Fruit fly (Drosophila melanogaster): Measurements from ENCODE around the gene CG2218.

The CG2218 gene

DNA sequence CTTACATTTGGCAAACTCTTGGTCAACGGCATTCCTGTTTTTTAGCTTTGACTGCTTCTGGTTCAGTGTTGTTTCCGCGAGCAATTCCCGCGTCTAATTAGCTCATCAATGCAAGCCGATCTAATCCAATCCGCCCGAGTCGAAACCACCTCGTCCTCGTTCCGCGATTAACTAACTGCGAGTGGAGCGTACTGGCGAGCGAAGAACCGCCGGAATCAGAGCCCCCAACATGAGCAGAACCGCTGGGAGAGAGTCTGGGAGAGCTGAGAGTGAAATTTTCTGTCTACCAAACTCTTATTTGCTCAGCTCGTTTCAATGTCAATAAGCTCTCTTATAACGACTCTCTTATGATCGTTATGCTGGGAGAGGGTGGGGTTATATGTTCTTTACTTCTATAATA lies 22.1 kb upstream of the CG2218 start (continued):
- TF ChIP-seq CG10669 (GFP tag; optimal IDR thresholded peaks at IDR 0.05) (peak; percentile 48), CG11294 (GFP tag; IDR thresholded peaks at IDR 0.05) (no peak), Sox14 (GFP tag; optimal IDR thresholded peaks at IDR 0.05) (no peak), CG10631 (GFP tag; optimal IDR thresholded peaks at IDR 0.05) (peak; percentile 47), ss (GFP tag; optimal IDR thresholded peaks at IDR 0.05) (peak; percentile 49 to 58), CG8119 (GFP tag; IDR thresholded peaks at IDR 0.05) (peak; percentile 43; the same call in 2 of the 3 replicates), esn (GFP tag; optimal IDR thresholded peaks at IDR 0.05) (peak; percentile 74), fd85E (GFP tag; optimal IDR thresholded peaks at IDR 0.05) (peak; percentile 87), achi (GFP tag; optimal IDR thresholded peaks at IDR 0.05) (peak; percentile 73), lz (GFP tag; optimal IDR thresholded peaks at IDR 0.05) (peak; percentile 37), CG9139 (GFP tag; optimal IDR thresholded peaks at IDR 0.05) (peak; percentile 62), topi (GFP tag; optimal IDR thresholded peaks at IDR 0.05) (peak; percentile 65), Sox15 (GFP tag; optimal IDR thresholded peaks at IDR 0.05) (no peak), CG6854 (GFP tag; optimal IDR thresholded peaks at IDR 0.05) (peak; percentile 85)

DNA sequence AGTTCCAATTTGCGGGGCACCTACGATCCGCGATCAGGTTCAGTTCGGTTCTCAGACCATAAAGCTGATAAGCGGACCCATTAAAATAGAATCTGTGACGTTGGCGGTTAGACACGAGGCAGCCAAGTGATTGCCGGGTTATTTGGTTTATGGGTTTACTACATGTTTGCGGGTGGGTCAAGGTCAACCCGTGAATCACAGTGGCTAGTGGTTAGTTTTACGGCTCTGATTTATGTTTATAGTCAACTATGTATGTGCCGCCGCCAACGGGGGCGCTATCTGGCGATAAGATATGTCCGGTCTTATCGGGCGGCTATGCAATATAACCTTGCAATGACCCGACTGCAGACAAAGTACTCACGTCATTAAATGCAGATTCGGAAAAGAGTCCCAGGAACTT lies 21.4 kb upstream of the CG2218 start:
- no peak for TF ChIP-seq Blimp-1 (GFP tag; optimal IDR thresholded peaks at IDR 0.05)
- no peak for TF ChIP-seq net (GFP tag; optimal IDR thresholded peaks at IDR 0.05)
- peak; percentile 83 for TF ChIP-seq svp (GFP tag)
- no peak for TF ChIP-seq fkh (GFP tag; optimal IDR thresholded peaks at IDR 0.05)
- TF ChIP-seq cyc (GFP tag; optimal IDR thresholded peaks at IDR 0.05), result no peak
- TF ChIP-seq CG10631 (GFP tag; optimal IDR thresholded peaks at IDR 0.05), result no peak
- TF ChIP-seq Hr38 (GFP tag; optimal IDR thresholded peaks at IDR 0.05), result no peak

DNA sequence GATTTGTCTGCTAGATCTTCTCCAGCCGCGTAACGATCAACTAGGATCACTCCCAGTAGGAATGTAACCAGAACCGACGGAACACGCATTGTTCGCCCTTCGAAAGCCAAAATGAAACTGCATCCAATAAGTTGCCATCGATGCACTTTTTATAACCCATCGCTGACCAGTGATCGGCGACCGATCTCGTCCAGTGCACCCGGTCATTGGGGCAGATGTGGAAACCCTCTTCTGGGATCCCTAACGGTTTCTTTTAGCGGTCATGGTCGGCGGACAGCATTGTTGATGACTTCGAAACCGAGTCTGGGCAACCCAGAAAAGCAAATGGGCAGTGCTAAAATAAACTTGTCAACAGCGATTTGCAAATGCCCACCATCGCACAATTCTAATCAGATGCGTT lies 16.9 kb upstream of the CG2218 start, which contains the start of gene Osi23:
Gene Osi23 (minus strand): TSS at position 101 of the 400 bp plus-strand sequence.
- TF ChIP-seq vri (GFP tag; optimal IDR thresholded peaks at IDR 0.05) (no peak), CG9139 (GFP tag; optimal IDR thresholded peaks at IDR 0.05) (no peak), acj6 (GFP tag; optimal IDR thresholded peaks at IDR 0.05) (no peak), dac (GFP tag; optimal IDR thresholded peaks at IDR 0.05) (no peak), CG10669 (GFP tag; optimal IDR thresholded peaks at IDR 0.05) (no peak), lz (GFP tag; optimal IDR thresholded peaks at IDR 0.05) (no peak), CG6163 (GFP tag; IDR thresholded peaks at IDR 0.05) (no peak), CG4318 (GFP tag; optimal IDR thresholded peaks at IDR 0.05) (no peak), CG7368 (GFP tag; optimal IDR thresholded peaks at IDR 0.05) (no peak), CG3032 (tag; optimal IDR thresholded peaks at IDR 0.05) (no peak), CG6854 (GFP tag; optimal IDR thresholded peaks at IDR 0.05) (no peak), ss (GFP tag; optimal IDR thresholded peaks at IDR 0.05) (no peak), CG8319 (GFP tag; optimal IDR thresholded peaks at IDR 0.05) (no peak), CG34406 (GFP tag; optimal IDR thresholded peaks at IDR 0.05) (no peak), fd85E (GFP tag; optimal IDR thresholded peaks at IDR 0.05) (no peak), Smox (GFP tag; optimal IDR thresholded peaks at IDR 0.05) (no peak), eg (GFP tag; IDR thresholded peaks at IDR 0.05) (no peak), Hr38 (GFP tag; optimal IDR thresholded peaks at IDR 0.05) (no peak)

DNA sequence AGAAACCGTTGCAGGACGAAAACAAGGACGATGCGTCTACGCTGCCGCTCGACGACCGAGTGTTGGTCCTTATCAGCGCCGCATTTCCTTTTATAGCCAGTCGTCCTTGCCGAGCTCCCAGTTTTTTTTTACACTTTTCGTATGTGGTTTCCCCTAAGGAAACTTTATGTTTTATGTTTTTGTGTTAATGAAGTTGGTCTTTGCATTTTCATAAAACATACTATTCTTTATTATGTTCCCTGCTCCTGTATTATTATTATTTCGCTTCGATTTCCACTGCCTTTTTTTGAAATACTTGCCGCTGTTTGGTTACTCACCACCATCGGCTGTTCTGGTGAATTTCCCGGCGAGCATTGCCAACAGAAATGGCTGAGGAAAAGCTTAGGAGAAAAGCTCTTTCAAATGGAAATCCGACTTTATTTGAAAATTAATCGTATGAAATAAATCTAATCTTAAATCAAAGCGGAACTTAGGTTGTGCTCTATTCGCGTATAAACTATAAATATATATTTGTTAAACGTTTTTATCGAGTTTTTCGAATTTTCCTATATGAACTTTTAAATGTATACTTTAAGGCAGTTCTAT lies 15.6 kb upstream of the CG2218 start, which contains the start of gene CG15537:
Gene CG15537 (minus strand): TSS at position 51 of the 585 bp plus-strand sequence.
- TF ChIP-seq svp (GFP tag) (peak; percentile 17), Lpt (GFP tag; optimal IDR thresholded peaks at IDR 0.05) (no peak), esn (GFP tag; optimal IDR thresholded peaks at IDR 0.05) (no peak), Blimp-1 (GFP tag; optimal IDR thresholded peaks at IDR 0.05) (no peak), CG16779 (tag; optimal IDR thresholded peaks at IDR 0.05) (no peak), CG6163 (GFP tag; IDR thresholded peaks at IDR 0.05) (no peak)
